Worm (Caenorhabditis elegans): ENCODE measurements around the gene ndc-80.

- TF ChIP-seq unc-55 (GFP tag; optimal IDR thresholded peaks at IDR 0.05) (no peak), snpc-4 (tag; optimal IDR thresholded peaks at IDR 0.05) (no peak), ZK546.5 (tag; optimal IDR thresholded peaks at IDR 0.05) (no peak), alr-1 (tag; optimal IDR thresholded peaks at IDR 0.05) (no peak), R02D3.7 (tag; optimal IDR thresholded peaks at IDR 0.05) (no peak), C34F6.9 (tag; optimal IDR thresholded peaks at IDR 0.05) (no peak), mdl-1 (tag; optimal IDR thresholded peaks at IDR 0.05) (no peak), peb-1 (tag; optimal IDR thresholded peaks at IDR 0.05) (no peak)
Observed at ce11 chrIV:10090358-10090757, 4.4 kb downstream of the ndc-80 start, which contains the start of gene ttbk-5.

Data from whole organism, L2 larva.